Fruit fly (Drosophila melanogaster): ENCODE measurements around the gene CG1971.

DNA sequence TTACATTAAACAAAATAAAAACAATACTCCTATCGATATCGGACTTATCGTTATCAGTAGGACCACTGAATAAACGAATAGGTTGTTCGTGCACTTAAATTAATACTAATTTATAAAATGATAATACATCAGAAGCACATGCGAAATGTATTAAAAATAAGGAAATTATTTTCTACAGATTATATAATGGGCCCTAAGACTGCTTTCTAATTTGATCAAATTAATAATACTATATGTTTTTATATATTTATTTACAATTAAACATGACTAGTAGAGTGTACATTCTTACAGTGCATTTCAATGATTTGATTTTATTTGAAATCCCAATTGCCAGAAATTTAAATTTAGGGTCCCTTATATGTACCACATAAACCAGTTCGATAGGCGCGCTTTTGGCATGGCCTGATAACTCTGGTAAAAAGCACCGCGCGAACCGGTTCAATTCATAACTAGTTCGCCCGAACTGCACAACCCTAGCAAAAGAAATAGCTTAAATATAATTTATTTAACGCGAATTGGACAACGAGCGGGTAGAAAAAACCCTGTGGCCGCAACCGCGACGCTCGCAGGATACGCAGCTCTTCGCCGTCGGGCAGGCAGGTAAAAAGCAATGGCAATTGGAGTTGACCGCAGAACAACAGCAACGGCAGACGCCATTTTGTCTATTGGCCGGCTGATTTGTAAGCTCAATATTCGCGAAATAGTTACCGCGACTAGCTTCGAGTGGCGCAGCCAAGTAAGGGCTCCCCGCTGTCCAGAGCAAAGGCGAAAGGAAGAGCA lies 28.5 kb upstream of the CG1971 start, which contains the start of the genes CG2126 and faf:
- TF ChIP-seq Dll (optimal IDR thresholded peaks at IDR 0.05) (no peak), EcR (GFP tag; optimal IDR thresholded peaks at IDR 0.05) (no peak), pan (optimal IDR thresholded peaks at IDR 0.05) (no peak), psq (optimal IDR thresholded peaks at IDR 0.05) (no peak)

Data from whole organism.